Worm (Caenorhabditis elegans) whole organism, young adult: ENCODE results near the gene K04C1.3.
A peak's percentile ranks its signal among the peaks of the same experiment; 100 is the strongest.

ENCODE experiments used
- B0261.1 ChIP-seq: sonication (generic microtip); optimal IDR thresholded peaks from 2 replicates; lab custom pipeline; 2016; ENCODE audit warnings: mild to moderate bottlenecking, missing genetic modification characterization, moderate library complexity, missing compliant biosample characterization
- C17E4.6 ChIP-seq: fragments of 200-800 bp; sonication (Bioruptor generic); IDR thresholded peaks from 2 replicates; pipeline ENCODE4 v1.3.6; 2022; ENCODE audit warnings: missing genetic modification reagents, missing genetic modification characterization, missing compliant biosample characterization
- D2030.7 ChIP-seq: fragments of 200-800 bp; sonication (Bioruptor generic); IDR thresholded peaks from 2 replicates; pipeline ENCODE4 v1.3.6; 2022; ENCODE audit warnings: missing genetic modification reagents, missing genetic modification characterization, missing compliant biosample characterization
- F22D6.2 ChIP-seq: sonication (generic microtip); optimal IDR thresholded peaks from 2 replicates; lab custom pipeline; 2016; ENCODE audit warnings: mild to moderate bottlenecking, missing genetic modification characterization, missing compliant biosample characterization
- F33H1.4 ChIP-seq: fragments of 200-800 bp; sonication (Bioruptor generic); IDR thresholded peaks from 2 replicates; pipeline ENCODE4 v1.3.6; 2022; ENCODE audit warnings: missing genetic modification reagents, missing genetic modification characterization, missing compliant biosample characterization
- F39B2.1 ChIP-seq: fragments of 200-800 bp; sonication (Bioruptor generic); IDR thresholded peaks from 2 replicates; pipeline ENCODE4 v1.3.6; 2022; ENCODE audit warnings: missing genetic modification reagents, missing genetic modification characterization, missing compliant biosample characterization
- F49E8.2 ChIP-seq: sonication (generic microtip); optimal IDR thresholded peaks from 3 replicates; lab custom pipeline; 2017; ENCODE audit warnings: missing genetic modification characterization, mild to moderate bottlenecking, missing compliant biosample characterization, antibody characterized with exemption, moderate library complexity; ENCODE audit not compliant: insufficient read depth
- F57A8.1 ChIP-seq: fragments of 200-800 bp; sonication (Bioruptor generic); optimal IDR thresholded peaks from 2 replicates; lab custom pipeline; 2018; ENCODE audit warnings: mild to moderate bottlenecking, missing genetic modification characterization, moderate library complexity, missing compliant biosample characterization
- K12H6.12 ChIP-seq: fragments of 200-800 bp; sonication (Bioruptor generic); optimal IDR thresholded peaks from 2 replicates; lab custom pipeline; 2018; ENCODE audit warnings: mild to moderate bottlenecking, missing genetic modification characterization, missing compliant biosample characterization
- T26A5.8 ChIP-seq: sonication (generic microtip); optimal IDR thresholded peaks from 2 replicates; lab custom pipeline; 2016; ENCODE audit warnings: missing genetic modification characterization, missing compliant biosample characterization
- Y53F4B.3 ChIP-seq: fragments of 200-800 bp; sonication (Bioruptor generic); IDR thresholded peaks from 2 replicates; pipeline ENCODE4 v1.3.6; 2022; ENCODE audit warnings: missing genetic modification reagents, missing genetic modification characterization, missing compliant biosample characterization
- Y56A3A.18 ChIP-seq: fragments of 200-800 bp; sonication (Bioruptor generic); IDR thresholded peaks from 2 replicates; pipeline ENCODE4 v1.3.6; 2022; ENCODE audit warnings: missing genetic modification reagents, missing genetic modification characterization, missing compliant biosample characterization
- Y95B8A.8 ChIP-seq: fragments of 200-800 bp; sonication (Bioruptor generic); IDR thresholded peaks from 2 replicates; pipeline ENCODE4 v1.3.6; 2022; ENCODE audit warnings: missing genetic modification reagents, missing genetic modification characterization, missing compliant biosample characterization
- ZK185.1 ChIP-seq: sonication (generic microtip); optimal IDR thresholded peaks from 2 replicates; lab custom pipeline; 2016; ENCODE audit warnings: mild to moderate bottlenecking, missing genetic modification characterization, missing compliant biosample characterization; ENCODE audit not compliant: poor library complexity, severe bottlenecking
- ama-1 ChIP-seq, 3 experiments: fragments of 150-350 bp in 1 of 3; sonication (generic microtip) in 2 of 3; optimal IDR thresholded peaks; 2 replicates each; lab custom pipeline; 2014 to 2018; ENCODE audit warnings: missing biosample characterization in 2 of 3, missing genetic modification characterization in 2 of 3, missing genetic modification reagents in 2 of 3
- aptf-2 ChIP-seq: fragments of 200-800 bp; sonication (Bioruptor generic); conservative IDR thresholded peaks from 2 replicates; pipeline ENCODE4 v1.3.6; 2022; ENCODE audit warnings: missing genetic modification reagents, missing genetic modification characterization, missing compliant biosample characterization
- athp-1 ChIP-seq: sonication (generic microtip); optimal IDR thresholded peaks from 2 replicates; lab custom pipeline; 2017; ENCODE audit warnings: mild to moderate bottlenecking, missing genetic modification characterization, missing compliant biosample characterization
- bed-1 ChIP-seq: fragments of 200-800 bp; sonication (Bioruptor generic); IDR thresholded peaks from 2 replicates; pipeline ENCODE4 v1.3.6; 2022; ENCODE audit warnings: missing genetic modification reagents, missing genetic modification characterization, missing compliant biosample characterization
- ccch-3 ChIP-seq: fragments of 200-800 bp; sonication (Bioruptor generic); optimal IDR thresholded peaks from 2 replicates; lab custom pipeline; 2018; ENCODE audit warnings: mild to moderate bottlenecking, missing genetic modification characterization, missing compliant biosample characterization
- die-1 ChIP-seq: sonication (generic microtip); optimal IDR thresholded peaks from 2 replicates; lab custom pipeline; 2016; ENCODE audit warnings: missing genotype, mild to moderate bottlenecking, missing genetic modification characterization, missing compliant biosample characterization
- dpl-1 ChIP-seq: fragments of 150-350 bp; optimal IDR thresholded peaks from 2 replicates; lab custom pipeline; 2014; ENCODE audit warnings: missing biosample characterization, missing genetic modification reagents, missing genetic modification characterization
- ets-4 ChIP-seq: fragments of 200-800 bp; sonication (Bioruptor generic); optimal IDR thresholded peaks from 2 replicates; lab custom pipeline; 2018; ENCODE audit warnings: mild to moderate bottlenecking, missing genetic modification characterization, missing compliant biosample characterization
- gei-17 ChIP-seq: fragments of 200-800 bp; sonication (Bioruptor generic); optimal IDR thresholded peaks from 2 replicates; lab custom pipeline; 2018; ENCODE audit warnings: mild to moderate bottlenecking, missing genetic modification characterization, missing compliant biosample characterization
- him-1 ChIP-seq: sonication (generic microtip); optimal IDR thresholded peaks from 2 replicates; lab custom pipeline; 2016; ENCODE audit warnings: missing genotype, missing genetic modification reagents, missing genetic modification characterization, missing compliant biosample characterization
- lag-1 ChIP-seq: fragments of 200-800 bp; sonication (Bioruptor generic); IDR thresholded peaks from 2 replicates; pipeline ENCODE4 v1.3.6; 2022; ENCODE audit warnings: missing genetic modification reagents, missing genetic modification characterization, missing compliant biosample characterization
- let-526 ChIP-seq: fragments of 200-800 bp; sonication (Bioruptor generic); IDR thresholded peaks from 2 replicates; pipeline ENCODE4 v1.3.6; 2022; ENCODE audit warnings: missing genetic modification reagents, missing genetic modification characterization, missing compliant biosample characterization
- lin-35 ChIP-seq, 3 experiments: fragments of 150-350 bp in 2 of 3; sonication (generic microtip) in 1 of 3; optimal IDR thresholded peaks; 2 replicates each; lab custom pipeline; 2014 to 2018; ENCODE audit warnings: missing biosample characterization in 3 of 3, missing genetic modification characterization in 3 of 3, missing genetic modification reagents in 3 of 3
- lsl-1 ChIP-seq: fragments of 200-800 bp; sonication (Bioruptor generic); optimal IDR thresholded peaks from 2 replicates; lab custom pipeline; 2018; ENCODE audit warnings: mild to moderate bottlenecking, missing genetic modification characterization, moderate library complexity, missing compliant biosample characterization
- madf-6 ChIP-seq: fragments of 200-800 bp; sonication (Bioruptor generic); IDR thresholded peaks from 2 replicates; pipeline ENCODE4 v1.3.6; 2022; ENCODE audit warnings: missing genetic modification reagents, missing genetic modification characterization, missing compliant biosample characterization
- mcd-1 ChIP-seq: fragments of 200-800 bp; sonication (Bioruptor generic); IDR thresholded peaks from 2 replicates; pipeline ENCODE4 v1.3.6; 2022; ENCODE audit warnings: missing genetic modification reagents, missing genetic modification characterization, missing compliant biosample characterization
- mxl-1 ChIP-seq: sonication (generic microtip); optimal IDR thresholded peaks from 2 replicates; lab custom pipeline; 2016; ENCODE audit warnings: missing genetic modification characterization, missing compliant biosample characterization
- nfya-1 ChIP-seq: sonication (generic microtip); optimal IDR thresholded peaks from 2 replicates; lab custom pipeline; 2017; ENCODE audit warnings: antibody characterized with exemption, missing compliant biosample characterization, missing genetic modification characterization, borderline replicate concordance; ENCODE audit not compliant: insufficient read depth
- nfya-2 ChIP-seq: fragments of 200-800 bp; sonication (Bioruptor generic); IDR thresholded peaks from 2 replicates; pipeline ENCODE4 v1.3.6; 2022; ENCODE audit warnings: missing genetic modification reagents, missing genetic modification characterization, missing compliant biosample characterization
- nhr-179 ChIP-seq: sonication (generic microtip); optimal IDR thresholded peaks from 2 replicates; lab custom pipeline; 2016; ENCODE audit warnings: mild to moderate bottlenecking, missing genetic modification characterization, missing compliant biosample characterization
- nhr-80 ChIP-seq: sonication (generic microtip); optimal IDR thresholded peaks from 2 replicates; lab custom pipeline; 2016; ENCODE audit warnings: missing genetic modification characterization, missing compliant biosample characterization
- pha-4 ChIP-seq: fragments of 150-350 bp; sonication (generic microtip); optimal IDR thresholded peaks from 2 replicates; lab custom pipeline; 2014; ENCODE audit warnings: missing biosample characterization, missing genetic modification reagents, missing genetic modification characterization
- rcor-1 ChIP-seq: fragments of 200-800 bp; sonication (Bioruptor generic); IDR thresholded peaks from 2 replicates; pipeline ENCODE4 v1.3.6; 2022; ENCODE audit warnings: missing genetic modification reagents, missing genetic modification characterization, missing compliant biosample characterization
- rec-8 ChIP-seq, 2 experiments: sonication (generic microtip); optimal IDR thresholded peaks; 2 replicates each; lab custom pipeline; 2016; ENCODE audit warnings: mild to moderate bottlenecking in 2 of 2, missing genetic modification characterization in 2 of 2, missing genetic modification reagents in 2 of 2, missing genotype in 2 of 2, missing biosample characterization in 1 of 2, missing compliant biosample characterization in 1 of 2, moderate library complexity in 1 of 2
- repo-1 ChIP-seq: sonication (generic microtip); optimal IDR thresholded peaks from 2 replicates; lab custom pipeline; 2017; ENCODE audit warnings: mild to moderate bottlenecking, missing genetic modification characterization, missing compliant biosample characterization
- snpc-4 ChIP-seq, 5 experiments: fragments of 150-350 bp in 1 of 5; sonication (generic microtip) in 4 of 5; optimal IDR thresholded peaks; 2 replicates each; lab custom pipeline; 2014 to 2018; ENCODE audit warnings: missing genetic modification characterization in 5 of 5, missing biosample characterization in 3 of 5, antibody characterized with exemption in 2 of 5, mild to moderate bottlenecking in 2 of 5, missing compliant biosample characterization in 2 of 5, missing genotype in 2 of 5, moderate library complexity in 2 of 5, missing genetic modification reagents in 1 of 5
- somi-1 ChIP-seq: fragments of 200-800 bp; sonication (Bioruptor generic); optimal IDR thresholded peaks from 2 replicates; lab custom pipeline; 2018; ENCODE audit warnings: mild to moderate bottlenecking, missing genetic modification characterization, missing compliant biosample characterization
- tbx-9 ChIP-seq: sonication (generic microtip); optimal IDR thresholded peaks from 2 replicates; lab custom pipeline; 2016; ENCODE audit warnings: borderline replicate concordance, missing genetic modification characterization, inconsistent platforms, missing compliant biosample characterization
- unc-62 ChIP-seq: fragments of 150-350 bp; optimal IDR thresholded peaks from 2 replicates; lab custom pipeline; 2014; ENCODE audit warnings: missing biosample characterization, missing genetic modification reagents, missing genetic modification characterization
- zfh-2 ChIP-seq: fragments of 200-800 bp; sonication (Bioruptor generic); conservative IDR thresholded peaks from 2 replicates; pipeline ENCODE4 v1.3.6; 2022; ENCODE audit warnings: missing genetic modification reagents, missing genetic modification characterization, missing compliant biosample characterization
- zim-3 ChIP-seq: sonication (generic microtip); optimal IDR thresholded peaks from 2 replicates; lab custom pipeline; 2017; ENCODE audit warnings: mild to moderate bottlenecking, missing genetic modification characterization, moderate library complexity, missing compliant biosample characterization
- ztf-22 ChIP-seq: fragments of 200-800 bp; sonication (Bioruptor generic); optimal IDR thresholded peaks from 2 replicates; lab custom pipeline; 2018; ENCODE audit warnings: mild to moderate bottlenecking, missing genetic modification characterization, moderate library complexity, missing compliant biosample characterization
- ztf-28 ChIP-seq: fragments of 200-800 bp; sonication (Bioruptor generic); IDR thresholded peaks from 2 replicates; pipeline ENCODE4 v1.3.6; 2022; ENCODE audit warnings: missing genetic modification reagents, missing genetic modification characterization, missing compliant biosample characterization
- ztf-3 ChIP-seq: fragments of 200-800 bp; sonication (Bioruptor generic); optimal IDR thresholded peaks from 2 replicates; lab custom pipeline; 2018; ENCODE audit warnings: mild to moderate bottlenecking, missing genetic modification characterization, missing compliant biosample characterization

K04C1.3 gene

DNA sequence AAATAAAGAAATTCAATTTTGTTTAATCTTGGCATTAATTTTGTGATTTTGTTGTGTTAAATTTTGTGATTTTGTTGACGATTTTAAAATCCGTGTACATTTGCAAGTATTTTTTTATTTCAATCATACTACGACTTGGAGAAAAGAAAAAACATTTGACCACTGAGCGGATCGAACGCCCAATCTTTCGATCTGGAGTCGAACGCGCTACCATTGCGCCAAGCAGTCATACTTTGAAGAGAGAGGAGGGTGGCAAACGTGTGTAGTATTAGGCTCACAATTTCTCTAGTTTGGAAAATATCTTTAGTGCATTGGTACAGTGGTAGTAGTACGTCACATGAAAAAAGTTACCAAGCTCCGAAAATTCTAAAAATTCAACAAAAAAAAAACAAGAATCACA lies 14.4 kb downstream of the K04C1.3 start (continued):
- TF ChIP-seq tbx-9 (tag; lab: Kevin White, UChicago) (no peak), Y53F4B.3 (GFP tag; lab: Robert Waterston, UW) (no peak), F39B2.1 (no peak), F49E8.2 (peak; percentile 3), die-1 (peak; percentile 84), zim-3 (tag; lab: Kevin White, UChicago) (peak; percentile 2), lag-1 (GFP tag; lab: Robert Waterston, UW) (no peak), pha-4 (tag; lab: Kevin White, UChicago) (no peak), him-1 (peak; percentile 62), lin-35 (GFP tag; optimal IDR thresholded peaks at IDR 0.05; lab: Kevin White, UChicago) (peak in 1 of 3 experiments; percentile 6), rec-8 (tag; optimal IDR thresholded peaks at IDR 0.05; lab: Kevin White, UChicago) (peak in 1 of 2 experiments; percentile 75), K12H6.12 (tag; lab: Kevin White, UChicago) (no peak), repo-1 (tag; lab: Kevin White, UChicago) (no peak), ets-4 (GFP tag; lab: Kevin White, UChicago) (no peak), nfya-2 (GFP tag; lab: Robert Waterston, UW) (no peak), madf-6 (GFP tag; lab: Robert Waterston, UW) (no peak), D2030.7 (GFP tag; lab: Robert Waterston, UW) (peak; percentile 47; the same call in 1 of the 2 replicates), unc-62 (no peak), ccch-3 (GFP tag; lab: Kevin White, UChicago) (no peak), snpc-4 (GFP tag; optimal IDR thresholded peaks at IDR 0.05; lab: Kevin White, UChicago) (peak; percentile 76), snpc-4 (tag; optimal IDR thresholded peaks at IDR 0.05; lab: Kevin White, UChicago) (peak in 2 of 4 experiments; percentile 58 to 77), lsl-1 (no peak), nhr-80 (tag; lab: Kevin White, UChicago) (no peak), ztf-22 (GFP tag; lab: Kevin White, UChicago) (no peak), F33H1.4 (GFP tag; lab: Robert Waterston, UW) (no peak), dpl-1 (GFP tag; lab: Kevin White, UChicago) (no peak), ama-1 (optimal IDR thresholded peaks at IDR 0.05; lab: Kevin White, UChicago) (no peak), ama-1 (GFP tag; optimal IDR thresholded peaks at IDR 0.05; lab: Kevin White, UChicago) (peak in 1 of 2 experiments; percentile 27), somi-1 (GFP tag; lab: Kevin White, UChicago) (no peak), Y95B8A.8 (GFP tag; lab: Robert Waterston, UW) (no peak), ztf-28 (GFP tag; lab: Robert Waterston, UW) (no peak), gei-17 (no peak), ztf-3 (GFP tag; lab: Kevin White, UChicago) (no peak), T26A5.8 (tag; lab: Kevin White, UChicago) (no peak), nfya-1 (no peak), Y56A3A.18 (GFP tag; lab: Robert Waterston, UW) (peak; percentile 15; the same call in 1 of the 2 replicates), zfh-2 (GFP tag; lab: Robert Waterston, UW) (no peak), B0261.1 (tag; lab: Kevin White, UChicago) (peak; percentile 79), ZK185.1 (peak; percentile 68), C17E4.6 (GFP tag; lab: Robert Waterston, UW) (no peak), let-526 (GFP tag; lab: Robert Waterston, UW) (no peak), nhr-179 (peak; percentile 58), F22D6.2 (no peak), F57A8.1 (GFP tag; lab: Kevin White, UChicago) (no peak), mcd-1 (GFP tag; lab: Robert Waterston, UW) (no peak), aptf-2 (GFP tag; lab: Robert Waterston, UW) (no peak), rcor-1 (GFP tag; lab: Robert Waterston, UW) (no peak), bed-1 (no peak), athp-1 (peak; percentile 30), mxl-1 (tag; lab: Kevin White, UChicago) (peak; percentile 40)
